Worm (Caenorhabditis elegans): ENCODE data around the gene C18B2.3.
A peak's percentile ranks its signal among the peaks of the same experiment; 100 is the strongest.

The C18B2.3 gene

ce11 chrX:3553687-3554086 lies 47.9 kb upstream of the C18B2.3 start:
- TF ChIP-seq lin-38 (GFP tag; IDR thresholded peaks at IDR 0.05) (no peak), aha-1 (tag) (peak; percentile 85), mdl-1 (tag; optimal IDR thresholded peaks at IDR 0.05) (no peak)

ce11 chrX:3554117-3554516 lies 47.5 kb upstream of the C18B2.3 start:
- TF ChIP-seq lin-38 (GFP tag; IDR thresholded peaks at IDR 0.05) (no peak), madf-9 (GFP tag; conservative IDR thresholded peaks at IDR 0.05) (no peak), unc-130 (GFP tag; optimal IDR thresholded peaks at IDR 0.05) (no peak), nhr-25 (tag; optimal IDR thresholded peaks at IDR 0.05; ENCODE audit: borderline replicate concordance, insufficient read depth) (no peak), set-16 (GFP tag; IDR thresholded peaks at IDR 0.05) (peak; percentile 64)

- no peak for TF ChIP-seq sdz-12 (GFP tag; optimal IDR thresholded peaks at IDR 0.05)
- no peak for TF ChIP-seq dpl-1 (GFP tag; optimal IDR thresholded peaks at IDR 0.05)
- TF ChIP-seq ZK546.5 (tag; optimal IDR thresholded peaks at IDR 0.05): no peak
- TF ChIP-seq mdt-29 (GFP tag; IDR thresholded peaks at IDR 0.05): no peak
- no peak for TF ChIP-seq set-16 (GFP tag; IDR thresholded peaks at IDR 0.05)
- TF ChIP-seq zip-11 (GFP tag; IDR thresholded peaks at IDR 0.05): no peak
- no peak for TF ChIP-seq hif-1 (tag; optimal IDR thresholded peaks at IDR 0.05)
- no peak for TF ChIP-seq R02D3.7 (tag; optimal IDR thresholded peaks at IDR 0.05)
- no peak for TF ChIP-seq snpc-4 (tag; optimal IDR thresholded peaks at IDR 0.05)
- peak; percentile 50 for TF ChIP-seq hlh-11 (tag; optimal IDR thresholded peaks at IDR 0.05)
- TF ChIP-seq dmd-6 (GFP tag; IDR thresholded peaks at IDR 0.05): peak; percentile 77
- TF ChIP-seq nhr-77 (tag; optimal IDR thresholded peaks at IDR 0.05): peak; percentile 7
- peak; percentile 18 for TF ChIP-seq dve-1 (tag; optimal IDR thresholded peaks at IDR 0.05; ENCODE audit: insufficient read depth)
- TF ChIP-seq F44E2.7 (GFP tag; IDR thresholded peaks at IDR 0.05): no peak
- no peak for TF ChIP-seq pha-4 (GFP tag; IDR thresholded peaks at IDR 0.05)
- TF ChIP-seq pha-4 (tag; optimal IDR thresholded peaks at IDR 0.05): no peak
- TF ChIP-seq daf-16 (GFP tag; optimal IDR thresholded peaks at IDR 0.05): no peak
- TF ChIP-seq daf-16 (tag; optimal IDR thresholded peaks at IDR 0.05): peak; percentile 37
- no peak for TF ChIP-seq Y5F2A.4 (GFP tag; optimal IDR thresholded peaks at IDR 0.05)
- TF ChIP-seq nhr-28 (tag; optimal IDR thresholded peaks at IDR 0.05): peak; percentile 68
- no peak for TF ChIP-seq lim-7 (GFP tag; IDR thresholded peaks at IDR 0.05)
- TF ChIP-seq zip-2 (tag; optimal IDR thresholded peaks at IDR 0.05): no peak
- TF ChIP-seq pqm-1 (tag; optimal IDR thresholded peaks at IDR 0.05): peak; percentile 83
- TF ChIP-seq ZK337.2 (GFP tag; IDR thresholded peaks at IDR 0.05): no peak
- no peak for TF ChIP-seq ceh-62 (tag; optimal IDR thresholded peaks at IDR 0.05)
- no peak for TF ChIP-seq ama-1 (optimal IDR thresholded peaks at IDR 0.05)
- TF ChIP-seq dmd-9 (GFP tag; IDR thresholded peaks at IDR 0.05): no peak
- TF ChIP-seq madf-9 (GFP tag; conservative IDR thresholded peaks at IDR 0.05): no peak
- no peak for TF ChIP-seq ztf-11 (tag; optimal IDR thresholded peaks at IDR 0.05)
- TF ChIP-seq skn-1 (tag; optimal IDR thresholded peaks at IDR 0.05): no peak
These were observed 45.7 kb upstream of the C18B2.3 start for ce11 chrX:3555930-3556329.

ce11 chrX:3563903-3564302 lies 37.7 kb upstream of the C18B2.3 start, which contains the start of gene vit-4:
Gene vit-4, minus strand, starts transcription at chrX:3563965.
- TF ChIP-seq attf-4 (tag; optimal IDR thresholded peaks at IDR 0.05) (no peak), dmd-6 (GFP tag; IDR thresholded peaks at IDR 0.05) (peak; percentile 93), tra-1 (GFP tag; IDR thresholded peaks at IDR 0.05) (peak; percentile 77; the same call in 1 of the 2 replicates)
